ENCODE assay signal across 1 fruit fly cellular context in genomic region chrX:10088023-10088913, dm6.
TF ChIP-seq lines count a peak whose summit lies in the region.

No protein-coding gene starts in this region.

TF ChIP-seq in whole organism, embryonic, 481 proteins besides CTCF, POLR2A, EP300 and RAD21 (continued from another document):
- TF ChIP-seq CG15011 (GFP tag; optimal IDR thresholded peaks at IDR 0.05; lab: Kevin White, UChicago), result no peak
- no peak for TF ChIP-seq slou (GFP tag; optimal IDR thresholded peaks at IDR 0.05; lab: Kevin White, UChicago)
- TF ChIP-seq tll (GFP tag; optimal IDR thresholded peaks at IDR 0.05; lab: Kevin White, UChicago), result peak in 1 of 2 experiments; percentile 52
- TF ChIP-seq dysf (GFP tag; IDR thresholded peaks at IDR 0.05; lab: Robert Waterston, UW), result peak; percentile 71
- TF ChIP-seq CG11247 (GFP tag; IDR thresholded peaks at IDR 0.05; lab: Robert Waterston, UW), result peak; percentile 37; the same call in 1 of the 2 replicates
- peak; percentile 63 for TF ChIP-seq kni (GFP tag; optimal IDR thresholded peaks at IDR 0.05; lab: Kevin White, UChicago)
- peak; percentile 72 for TF ChIP-seq fd102C (GFP tag; optimal IDR thresholded peaks at IDR 0.05; lab: Kevin White, UChicago)
- TF ChIP-seq D19A (tag; optimal IDR thresholded peaks at IDR 0.05; lab: Kevin White, UChicago), result peak; percentile 34
- TF ChIP-seq cas (GFP tag; IDR thresholded peaks at IDR 0.05; lab: Robert Waterston, UW), result no peak
- TF ChIP-seq CG18262 (tag; optimal IDR thresholded peaks at IDR 0.05; lab: Kevin White, UChicago), result peak; percentile 76
- TF ChIP-seq shn (GFP tag; optimal IDR thresholded peaks at IDR 0.05; lab: Kevin White, UChicago), result peak; percentile 11
- TF ChIP-seq HLHmδ (GFP tag; optimal IDR thresholded peaks at IDR 0.05; lab: Kevin White, UChicago), result no peak
- no peak for TF ChIP-seq CG7987 (GFP tag; optimal IDR thresholded peaks at IDR 0.05; lab: Kevin White, UChicago)
- TF ChIP-seq NC2β (GFP tag; optimal IDR thresholded peaks at IDR 0.05; lab: Kevin White, UChicago), result peak; percentile 38
- TF ChIP-seq br (optimal IDR thresholded peaks at IDR 0.05; lab: Kevin White, UChicago), result no peak
- peak; percentile 13 for TF ChIP-seq caup (GFP tag; optimal IDR thresholded peaks at IDR 0.05; lab: Kevin White, UChicago; ENCODE audit: severe bottlenecking)
- TF ChIP-seq NC2α (GFP tag; optimal IDR thresholded peaks at IDR 0.05; lab: Kevin White, UChicago), result no peak
- TF ChIP-seq luna (GFP tag; optimal IDR thresholded peaks at IDR 0.05; lab: Kevin White, UChicago), result no peak
- peak; percentile 29; the same call in 1 of the 2 replicates for TF ChIP-seq CG9215 (GFP tag; IDR thresholded peaks at IDR 0.05; lab: Robert Waterston, UW)
- TF ChIP-seq vnd (GFP tag; IDR thresholded peaks at IDR 0.05; lab: Robert Waterston, UW; ENCODE audit: partially characterized antibody), result no peak
- TF ChIP-seq CG7271 (tag; optimal IDR thresholded peaks at IDR 0.05; lab: Kevin White, UChicago), result peak; percentile 70
- peak; percentile 77 for TF ChIP-seq chm (GFP tag; IDR thresholded peaks at IDR 0.05; lab: Robert Waterston, UW)
- TF ChIP-seq CG34224 (GFP tag; IDR thresholded peaks at IDR 0.05; lab: Robert Waterston, UW; ENCODE audit: partially characterized antibody), result no peak
- TF ChIP-seq pzg (GFP tag; optimal IDR thresholded peaks at IDR 0.05; lab: Kevin White, UChicago), result no peak
- TF ChIP-seq twi (tag; optimal IDR thresholded peaks at IDR 0.05; lab: Kevin White, UChicago), result no peak
- TF ChIP-seq tgo (GFP tag; IDR thresholded peaks at IDR 0.05; lab: Robert Waterston, UW), result peak; percentile 56
- TF ChIP-seq CoRest (tag; optimal IDR thresholded peaks at IDR 0.05; lab: Kevin White, UChicago), result peak; percentile 48
- TF ChIP-seq inv (GFP tag; IDR thresholded peaks at IDR 0.05; lab: Robert Waterston, UW; ENCODE audit: partially characterized antibody), result no peak
- peak; percentile 23 for TF ChIP-seq vfl (GFP tag; optimal IDR thresholded peaks at IDR 0.05; lab: Kevin White, UChicago)
- TF ChIP-seq lilli (GFP tag; optimal IDR thresholded peaks at IDR 0.05; lab: Kevin White, UChicago), result peak; percentile 54
- TF ChIP-seq ash1 (GFP tag; optimal IDR thresholded peaks at IDR 0.05; lab: Kevin White, UChicago), result no peak
- TF ChIP-seq CG10462 (GFP tag; optimal IDR thresholded peaks at IDR 0.05; lab: Kevin White, UChicago), result no peak
- TF ChIP-seq knrl (GFP tag; IDR thresholded peaks at IDR 0.05; lab: Robert Waterston, UW; ENCODE audit: partially characterized antibody), result no peak
